Worm (Caenorhabditis elegans): ENCODE measurements around the gene egl-26.
A peak's percentile ranks its signal among the peaks of the same experiment; 100 is the strongest.

egl-26 gene

ce11 chrII:73329-73728 lies 3.9 kb downstream of the egl-26 start:
- TF ChIP-seq ces-1 (GFP tag; optimal IDR thresholded peaks at IDR 0.05) (peak; percentile 97), blmp-1 (tag; optimal IDR thresholded peaks at IDR 0.05) (no peak), mep-1 (tag; optimal IDR thresholded peaks at IDR 0.05) (no peak), unc-39 (tag; optimal IDR thresholded peaks at IDR 0.05) (no peak)

ce11 chrII:73892-74291 lies 4.4 kb downstream of the egl-26 start:
- TF ChIP-seq nhr-2 (tag; optimal IDR thresholded peaks at IDR 0.05) (no peak), ces-1 (GFP tag; optimal IDR thresholded peaks at IDR 0.05) (peak; percentile 76)

ce11 chrII:75831-76230 lies 6.4 kb downstream of the egl-26 start:
- TF ChIP-seq unc-120 (tag; optimal IDR thresholded peaks at IDR 0.05; ENCODE audit: poor library complexity, severe bottlenecking) = no peak
- no peak for TF ChIP-seq nhr-237 (tag; optimal IDR thresholded peaks at IDR 0.05)
- no peak for TF ChIP-seq ceh-83 (GFP tag; optimal IDR thresholded peaks at IDR 0.05)
- TF ChIP-seq unc-62 (GFP tag; optimal IDR thresholded peaks at IDR 0.05) = no peak
- TF ChIP-seq M03D4.4 (tag; optimal IDR thresholded peaks at IDR 0.05) = no peak
- no peak for TF ChIP-seq cnd-1 (tag; optimal IDR thresholded peaks at IDR 0.05)
- TF ChIP-seq ham-2 (GFP tag; optimal IDR thresholded peaks at IDR 0.05) = no peak
- no peak for TF ChIP-seq elt-3 (tag; optimal IDR thresholded peaks at IDR 0.05)
- no peak for TF ChIP-seq flh-1 (GFP tag; optimal IDR thresholded peaks at IDR 0.05)
- TF ChIP-seq zip-8 (tag; optimal IDR thresholded peaks at IDR 0.05) = no peak
- no peak for TF ChIP-seq drap-1 (GFP tag; optimal IDR thresholded peaks at IDR 0.05)
- no peak for TF ChIP-seq elt-1 (tag; optimal IDR thresholded peaks at IDR 0.05; ENCODE audit: borderline replicate concordance, insufficient read depth)

- TF ChIP-seq ceh-43 (GFP tag; optimal IDR thresholded peaks at IDR 0.05) (no peak), elt-3 (tag; optimal IDR thresholded peaks at IDR 0.05) (no peak), cnd-1 (tag; optimal IDR thresholded peaks at IDR 0.05) (no peak), elt-1 (tag; optimal IDR thresholded peaks at IDR 0.05; ENCODE audit: borderline replicate concordance, insufficient read depth) (no peak)
Measured at ce11 chrII:76662-77061, 7.2 kb downstream of the egl-26 start.

- TF ChIP-seq lin-13 (tag; optimal IDR thresholded peaks at IDR 0.05) (no peak), M03D4.4 (tag; optimal IDR thresholded peaks at IDR 0.05) (no peak), ham-2 (GFP tag; optimal IDR thresholded peaks at IDR 0.05) (no peak), mls-2 (tag; optimal IDR thresholded peaks at IDR 0.05) (no peak), nhr-237 (tag; optimal IDR thresholded peaks at IDR 0.05) (no peak), ces-1 (GFP tag; optimal IDR thresholded peaks at IDR 0.05) (no peak), blmp-1 (tag; optimal IDR thresholded peaks at IDR 0.05) (no peak), nhr-76 (tag; optimal IDR thresholded peaks at IDR 0.05) (no peak), sptf-1 (tag; optimal IDR thresholded peaks at IDR 0.05) (no peak), lin-32 (GFP tag; optimal IDR thresholded peaks at IDR 0.05) (no peak), elt-3 (tag; optimal IDR thresholded peaks at IDR 0.05) (no peak), ceh-83 (GFP tag; optimal IDR thresholded peaks at IDR 0.05) (no peak)
Measured at ce11 chrII:79166-79565, 9.7 kb downstream of the egl-26 start, which contains the start of gene C23H3.9. C23H3.9 (minus strand) TSS chrII:79266.

ce11 chrII:84134-84533 lies 14.7 kb downstream of the egl-26 start, which contains the start of gene C50D2.6:
C50D2.6 (plus strand) TSS chrII:84434.
- no peak for TF ChIP-seq zip-8 (tag; optimal IDR thresholded peaks at IDR 0.05)
- TF ChIP-seq ces-1 (GFP tag; optimal IDR thresholded peaks at IDR 0.05) = no peak
- TF ChIP-seq unc-39 (tag; optimal IDR thresholded peaks at IDR 0.05) = no peak
- no peak for TF ChIP-seq tbx-8 (GFP tag; optimal IDR thresholded peaks at IDR 0.05)
- no peak for TF ChIP-seq snpc-4 (tag; optimal IDR thresholded peaks at IDR 0.05)
- TF ChIP-seq flh-1 (GFP tag; optimal IDR thresholded peaks at IDR 0.05) = no peak
- TF ChIP-seq mab-5 (tag; optimal IDR thresholded peaks at IDR 0.05) = no peak
- no peak for TF ChIP-seq nhr-237 (tag; optimal IDR thresholded peaks at IDR 0.05)
- no peak for TF ChIP-seq nhr-2 (tag; optimal IDR thresholded peaks at IDR 0.05)
- no peak for TF ChIP-seq unc-120 (tag; optimal IDR thresholded peaks at IDR 0.05; ENCODE audit: poor library complexity, severe bottlenecking)
- TF ChIP-seq drap-1 (GFP tag; optimal IDR thresholded peaks at IDR 0.05) = no peak
- TF ChIP-seq ceh-43 (GFP tag; optimal IDR thresholded peaks at IDR 0.05) = no peak
- no peak for TF ChIP-seq lin-32 (GFP tag; optimal IDR thresholded peaks at IDR 0.05)
- TF ChIP-seq ceh-39 (tag; optimal IDR thresholded peaks at IDR 0.05) = no peak
- TF ChIP-seq sptf-1 (tag; optimal IDR thresholded peaks at IDR 0.05) = no peak
- no peak for TF ChIP-seq bed-3 (GFP tag; optimal IDR thresholded peaks at IDR 0.05)
- no peak for TF ChIP-seq lsy-2 (tag; optimal IDR thresholded peaks at IDR 0.05)
